Worm (Caenorhabditis elegans): ENCODE measurements around the gene gei-8.

The gei-8 gene

ce11 chrIII:8144574-8145065 lies 23.6 kb upstream of the gei-8 start, which contains the start of the genes C14B9.8 and mrpl-18:
Gene C14B9.8 (minus strand): TSS chrIII:8144629.
Gene mrpl-18 (plus strand): TSS chrIII:8145015.
- TF ChIP-seq nhr-76 (tag; optimal IDR thresholded peaks at IDR 0.05) (no peak), nhr-237 (tag; optimal IDR thresholded peaks at IDR 0.05) (peak; percentile 38), mab-5 (tag; optimal IDR thresholded peaks at IDR 0.05) (peak; percentile 19), hlh-1 (tag; optimal IDR thresholded peaks at IDR 0.05) (no peak), ztf-11 (tag; optimal IDR thresholded peaks at IDR 0.05) (no peak), mep-1 (tag; optimal IDR thresholded peaks at IDR 0.05) (no peak), ceh-43 (GFP tag; optimal IDR thresholded peaks at IDR 0.05) (no peak), drap-1 (GFP tag; optimal IDR thresholded peaks at IDR 0.05) (no peak), ceh-39 (tag; optimal IDR thresholded peaks at IDR 0.05) (no peak), tbx-8 (GFP tag; optimal IDR thresholded peaks at IDR 0.05) (no peak), ceh-83 (GFP tag; optimal IDR thresholded peaks at IDR 0.05) (no peak), cnd-1 (tag; optimal IDR thresholded peaks at IDR 0.05) (no peak), bed-3 (GFP tag; optimal IDR thresholded peaks at IDR 0.05) (no peak), unc-120 (tag; optimal IDR thresholded peaks at IDR 0.05; ENCODE audit: poor library complexity, severe bottlenecking) (no peak), elt-1 (tag; optimal IDR thresholded peaks at IDR 0.05; ENCODE audit: borderline replicate concordance, insufficient read depth) (no peak), ces-1 (GFP tag; optimal IDR thresholded peaks at IDR 0.05) (no peak), pha-4 (tag; optimal IDR thresholded peaks at IDR 0.05) (no peak), lsy-2 (tag; optimal IDR thresholded peaks at IDR 0.05) (peak; percentile 43), ham-2 (GFP tag; optimal IDR thresholded peaks at IDR 0.05) (no peak)

- TF ChIP-seq snpc-4 (tag; optimal IDR thresholded peaks at IDR 0.05): no peak
- no peak for TF ChIP-seq ceh-43 (GFP tag; optimal IDR thresholded peaks at IDR 0.05)
- TF ChIP-seq ceh-39 (tag; optimal IDR thresholded peaks at IDR 0.05): no peak
- TF ChIP-seq ceh-83 (GFP tag; optimal IDR thresholded peaks at IDR 0.05): no peak
- no peak for TF ChIP-seq ces-1 (GFP tag; optimal IDR thresholded peaks at IDR 0.05)
- no peak for TF ChIP-seq unc-39 (tag; optimal IDR thresholded peaks at IDR 0.05)
- no peak for TF ChIP-seq hlh-1 (tag; optimal IDR thresholded peaks at IDR 0.05)
- TF ChIP-seq cnd-1 (tag; optimal IDR thresholded peaks at IDR 0.05): no peak
- TF ChIP-seq unc-62 (GFP tag; optimal IDR thresholded peaks at IDR 0.05): no peak
- no peak for TF ChIP-seq unc-120 (tag; optimal IDR thresholded peaks at IDR 0.05; ENCODE audit: poor library complexity, severe bottlenecking)
These were observed 21.2 kb upstream of the gei-8 start for ce11 chrIII:8142217-8142616.

- TF ChIP-seq sptf-1 (tag; optimal IDR thresholded peaks at IDR 0.05): no peak
- TF ChIP-seq lsy-2 (tag; optimal IDR thresholded peaks at IDR 0.05): no peak
- peak; percentile 64 for TF ChIP-seq hlh-1 (tag; optimal IDR thresholded peaks at IDR 0.05)
- TF ChIP-seq mab-5 (tag; optimal IDR thresholded peaks at IDR 0.05): no peak
- peak; percentile 23 for TF ChIP-seq nhr-237 (tag; optimal IDR thresholded peaks at IDR 0.05)
These were observed 16.7 kb upstream of the gei-8 start, which contains the start of gene hsp-12.2 for ce11 chrIII:8137777-8138176. Gene hsp-12.2 (plus strand): TSS chrIII:8138077.

- TF ChIP-seq ztf-11 (tag; optimal IDR thresholded peaks at IDR 0.05) (no peak), tbx-8 (GFP tag; optimal IDR thresholded peaks at IDR 0.05) (no peak), pha-4 (tag; optimal IDR thresholded peaks at IDR 0.05) (peak; percentile 68)
These were observed 15.6 kb upstream of the gei-8 start for ce11 chrIII:8136517-8137099.

DNA sequence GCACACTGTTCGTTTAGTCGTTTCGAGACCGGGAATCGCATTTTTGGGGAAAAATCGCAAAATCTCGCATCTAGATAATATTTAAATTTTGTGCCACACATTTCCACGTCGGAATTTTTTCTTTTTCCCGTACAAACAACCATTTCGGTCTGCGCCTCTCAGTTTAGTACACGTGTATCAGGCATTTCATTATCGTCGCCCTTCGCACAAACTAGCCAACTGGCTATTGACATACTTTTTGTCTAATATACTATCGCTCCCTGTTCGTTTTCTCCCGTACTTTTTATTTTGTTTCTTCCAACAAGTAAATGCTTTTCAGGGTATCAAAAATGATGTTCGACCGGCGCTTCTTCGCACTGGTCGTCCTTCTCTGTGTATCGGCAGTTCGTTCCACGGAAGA lies 12.3 kb upstream of the gei-8 start, which contains the start of gene C14B9.2:
TSS of gene C14B9.2 (plus strand) at position 320 of the 400 bp plus-strand sequence.
- no peak for TF ChIP-seq elt-3 (tag; optimal IDR thresholded peaks at IDR 0.05)
- TF ChIP-seq nhr-28 (tag; optimal IDR thresholded peaks at IDR 0.05): no peak
- no peak for TF ChIP-seq nhr-2 (tag; optimal IDR thresholded peaks at IDR 0.05)
- TF ChIP-seq sem-2 (GFP tag; optimal IDR thresholded peaks at IDR 0.05): no peak
- no peak for TF ChIP-seq mls-2 (tag; optimal IDR thresholded peaks at IDR 0.05)
- no peak for TF ChIP-seq lsy-2 (tag; optimal IDR thresholded peaks at IDR 0.05)
- no peak for TF ChIP-seq hlh-1 (tag; optimal IDR thresholded peaks at IDR 0.05)

DNA sequence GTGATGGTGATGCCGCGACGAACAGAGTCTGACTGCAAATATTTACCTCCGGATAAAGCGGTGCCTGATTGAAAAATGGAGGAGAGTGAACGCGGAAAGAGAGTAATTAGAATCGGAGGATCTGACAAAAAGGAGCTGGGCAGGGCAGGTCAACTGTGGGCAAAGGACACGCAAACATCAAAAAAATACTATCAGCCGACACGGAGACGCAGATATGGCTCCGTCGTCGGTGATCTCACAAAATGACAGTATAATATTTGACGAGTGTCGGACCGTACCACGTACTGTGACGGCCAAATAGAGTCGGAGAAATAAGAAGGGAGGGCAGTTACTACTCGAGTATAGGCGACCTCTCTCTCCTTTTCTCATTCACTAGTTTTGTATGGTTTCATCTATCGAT lies 11.5 kb upstream of the gei-8 start:
- TF ChIP-seq pha-4 (tag; optimal IDR thresholded peaks at IDR 0.05) (peak; percentile 37), nhr-2 (tag; optimal IDR thresholded peaks at IDR 0.05) (peak; percentile 78), unc-120 (tag; optimal IDR thresholded peaks at IDR 0.05; ENCODE audit: poor library complexity, severe bottlenecking) (no peak), unc-62 (GFP tag; optimal IDR thresholded peaks at IDR 0.05) (no peak)
